Fruit fly (Drosophila melanogaster) whole organism, larva: ENCODE results near the gene CG11656.

ENCODE experiments used
- noc ChIP-seq: fragments of 200-800 bp; sonication (Bioruptor generic); optimal IDR thresholded peaks from 3 replicates; lab custom pipeline; 2019; ENCODE audit warnings: missing biosample characterization, mild to moderate bottlenecking, missing genetic modification characterization, moderate library complexity

CG11656 gene

dm6 chr3R:12982982-12983633 lies 26.6 kb upstream of the CG11656 start:
- TF ChIP-seq noc, result peak; percentile 53

dm6 chr3R:12985828-12986530 lies 23.7 kb upstream of the CG11656 start, which contains the start of gene CG31342:
CG31342 (plus strand) TSS chr3R:12986041.
- no peak for TF ChIP-seq noc

dm6 chr3R:12988411-12988810 lies 21.3 kb upstream of the CG11656 start, which contains the start of gene CG14383:
CG14383 (minus strand) TSS chr3R:12988511.
- TF ChIP-seq noc, result no peak

dm6 chr3R:12993018-12993417 lies 16.7 kb upstream of the CG11656 start, which contains the start of gene yellow-f:
yellow-f (minus strand) TSS chr3R:12993201.
- no peak for TF ChIP-seq noc

- TF ChIP-seq noc, result no peak
Measured at dm6 chr3R:12995047-12995446, 14.6 kb upstream of the CG11656 start, which contains the start of gene yellow-f2. yellow-f2 (minus strand) TSS chr3R:12995147.

- no peak for TF ChIP-seq noc
Measured at dm6 chr3R:12995522-12995921, 14.2 kb upstream of the CG11656 start, which contains the start of gene CG7488. CG7488 (plus strand) TSS chr3R:12995620.

- TF ChIP-seq noc, result no peak
Measured at dm6 chr3R:12997550-12998233, 12.0 kb upstream of the CG11656 start, which contains the start of the genes CG17327, CG44194 and CG7518. CG17327 (minus strand) TSS chr3R:12997726. CG44194 (minus strand) TSS chr3R:12997726. CG7518 (plus strand) TSS chr3R:12998089.

- TF ChIP-seq noc, result no peak
Measured at dm6 chr3R:12998234-12998591, 11.5 kb upstream of the CG11656 start.

dm6 chr3R:13010905-13011620 lies 1.4 kb downstream of the CG11656 start, which contains the start of gene CG8031:
CG8031 (minus strand) TSS chr3R:13011310.
- TF ChIP-seq noc, result no peak

dm6 chr3R:13011621-13011963 lies 1.9 kb downstream of the CG11656 start, which contains the start of gene CtBP:
CtBP (plus strand) TSS chr3R:13011649.
- no peak for TF ChIP-seq noc

dm6 chr3R:13012351-13012750 lies 2.7 kb downstream of the CG11656 start:
- TF ChIP-seq noc, result peak; percentile 76

dm6 chr3R:13012990-13013389 lies 3.3 kb downstream of the CG11656 start:
- TF ChIP-seq noc, result no peak

dm6 chr3R:13014168-13014881 lies 4.6 kb downstream of the CG11656 start:
- peak; percentile 31 for TF ChIP-seq noc

- no peak for TF ChIP-seq noc
Measured at dm6 chr3R:13015402-13015801, 5.7 kb downstream of the CG11656 start.
